Worm (Caenorhabditis elegans): ENCODE results near the gene ztf-22.

- no peak for TF ChIP-seq nfya-1 (tag; optimal IDR thresholded peaks at IDR 0.05; ENCODE audit: insufficient read depth)
- TF ChIP-seq unc-62 (GFP tag; optimal IDR thresholded peaks at IDR 0.05) = no peak
- TF ChIP-seq zag-1 (tag; optimal IDR thresholded peaks at IDR 0.05) = no peak
- TF ChIP-seq tbx-2 (tag; optimal IDR thresholded peaks at IDR 0.05) = no peak
- TF ChIP-seq nhr-11 (tag; optimal IDR thresholded peaks at IDR 0.05) = no peak
- no peak for TF ChIP-seq ceh-16 (tag; optimal IDR thresholded peaks at IDR 0.05)
- no peak for TF ChIP-seq ztf-4 (tag; optimal IDR thresholded peaks at IDR 0.05)
- TF ChIP-seq nhr-237 (tag; optimal IDR thresholded peaks at IDR 0.05) = no peak
- no peak for TF ChIP-seq pqm-1 (tag; optimal IDR thresholded peaks at IDR 0.05)
Measured at ce11 chrII:13297283-13297682, 11.7 kb upstream of the ztf-22 start.

Data from whole organism, L3 larva.